Worm (Caenorhabditis elegans) whole organism, L4 larva: ENCODE measurements around the gene nas-12.

Experiments used
- D1046.2 ChIP-seq: fragments of 200-800 bp; sonication (Bioruptor generic); IDR thresholded peaks from 2 replicates; pipeline ENCODE4 v1.3.6; 2022; ENCODE audit warnings: missing genetic modification characterization, missing compliant biosample characterization
- F10B5.3 ChIP-seq: sonication (generic microtip); optimal IDR thresholded peaks from 2 replicates; lab custom pipeline; 2016; ENCODE audit warnings: mild to moderate bottlenecking, missing genetic modification characterization, missing compliant biosample characterization
- F26F4.8 ChIP-seq: fragments of 200-800 bp; sonication (Bioruptor generic); conservative IDR thresholded peaks from 2 replicates; pipeline ENCODE4 v1.3.6; 2022; ENCODE audit warnings: missing genetic modification characterization, missing compliant biosample characterization
- T20F7.1 ChIP-seq: fragments of 200-800 bp; sonication (Bioruptor generic); optimal IDR thresholded peaks from 2 replicates; lab custom pipeline; 2018; ENCODE audit warnings: mild to moderate bottlenecking, missing genetic modification characterization, missing compliant biosample characterization
- T26A8.4 ChIP-seq: fragments of 200-800 bp; sonication (Bioruptor generic); IDR thresholded peaks from 2 replicates; pipeline ENCODE4 v1.3.6; 2022; ENCODE audit warnings: missing genetic modification characterization, missing compliant biosample characterization
- Y48G9A.11 ChIP-seq: fragments of 200-800 bp; sonication (Bioruptor generic); IDR thresholded peaks from 2 replicates; pipeline ENCODE4 v1.3.6; 2022; ENCODE audit warnings: missing genetic modification reagents, missing genetic modification characterization, missing compliant biosample characterization
- aly-2 ChIP-seq: sonication (generic microtip); optimal IDR thresholded peaks from 2 replicates; lab custom pipeline; 2018; ENCODE audit warnings: missing biosample characterization, missing genetic modification characterization
- ama-1 ChIP-seq: fragments of 150-350 bp; optimal IDR thresholded peaks from 2 replicates; lab custom pipeline; 2014; ENCODE audit warnings: inconsistent platforms, mixed read lengths
- arid-1 ChIP-seq: fragments of 200-800 bp; sonication (Bioruptor generic); conservative IDR thresholded peaks from 2 replicates; pipeline ENCODE4 v1.3.6; 2022; ENCODE audit warnings: missing genetic modification reagents, missing genetic modification characterization, missing compliant biosample characterization
- ceh-20 ChIP-seq: fragments of 200-800 bp; sonication (Bioruptor generic); IDR thresholded peaks from 2 replicates; pipeline ENCODE4 v1.3.6; 2022; ENCODE audit warnings: missing genetic modification reagents, missing genetic modification characterization, missing compliant biosample characterization
- ces-1 ChIP-seq: fragments of 150-350 bp; sonication (generic microtip); optimal IDR thresholded peaks from 4 replicates; lab custom pipeline; 2014; ENCODE audit warnings: missing biosample characterization, missing genetic modification reagents, missing genetic modification characterization
- daf-12 ChIP-seq: fragments of 150-350 bp; optimal IDR thresholded peaks from 2 replicates; lab custom pipeline; 2014; ENCODE audit warnings: missing biosample characterization, missing genetic modification reagents, missing genetic modification characterization
- daf-16 ChIP-seq, 3 experiments: sonication (generic microtip); optimal IDR thresholded peaks; 2 replicates each; lab custom pipeline; 2016 to 2017; ENCODE audit warnings: missing genetic modification characterization in 3 of 3, missing genetic modification reagents in 3 of 3, mild to moderate bottlenecking in 2 of 3, missing compliant biosample characterization in 2 of 3, missing biosample characterization in 1 of 3, moderate library complexity in 1 of 3
- daf-8 ChIP-seq: fragments of 200-800 bp; sonication (Bioruptor generic); IDR thresholded peaks from 2 replicates; pipeline ENCODE4 v1.3.6; 2022; ENCODE audit warnings: missing genetic modification characterization, missing compliant biosample characterization
- dmd-6 ChIP-seq: fragments of 200-800 bp; sonication (Bioruptor generic); IDR thresholded peaks from 2 replicates; pipeline ENCODE4 v1.3.6; 2022; ENCODE audit warnings: missing genetic modification reagents, missing genetic modification characterization, missing compliant biosample characterization
- dve-1 ChIP-seq: sonication (generic microtip); optimal IDR thresholded peaks from 2 replicates; lab custom pipeline; 2017; ENCODE audit warnings: antibody characterized with exemption, mild to moderate bottlenecking, missing genetic modification characterization, missing compliant biosample characterization; ENCODE audit not compliant: insufficient read depth
- egl-27 ChIP-seq: sonication (generic microtip); optimal IDR thresholded peaks from 3 replicates; lab custom pipeline; 2017; ENCODE audit warnings: missing biosample characterization, missing genetic modification reagents, missing genetic modification characterization
- hlh-30 ChIP-seq: sonication (generic microtip); optimal IDR thresholded peaks from 2 replicates; lab custom pipeline; 2017; ENCODE audit warnings: antibody characterized with exemption, mild to moderate bottlenecking, missing genetic modification characterization, missing compliant biosample characterization; ENCODE audit not compliant: insufficient read depth
- jun-1 ChIP-seq: fragments of 150-350 bp; optimal IDR thresholded peaks from 2 replicates; lab custom pipeline; 2014; ENCODE audit warnings: missing biosample characterization, missing genetic modification reagents, missing genetic modification characterization
- lin-1 ChIP-seq: fragments of 200-800 bp; sonication (Bioruptor generic); IDR thresholded peaks from 2 replicates; pipeline ENCODE4 v1.3.6; 2022; ENCODE audit warnings: missing genetic modification reagents, missing genetic modification characterization, missing compliant biosample characterization
- lin-15B ChIP-seq: fragments of 150-350 bp; sonication (generic microtip); optimal IDR thresholded peaks from 3 replicates; lab custom pipeline; 2014; ENCODE audit warnings: missing biosample characterization, missing genetic modification characterization
- lin-38 ChIP-seq: fragments of 200-800 bp; sonication (Bioruptor generic); IDR thresholded peaks from 2 replicates; pipeline ENCODE4 v1.3.6; 2022; ENCODE audit warnings: missing genetic modification reagents, missing genetic modification characterization, missing compliant biosample characterization
- lsy-2 ChIP-seq, 2 experiments: fragments of 150-350 bp in 1 of 2; sonication (generic microtip) in 1 of 2; optimal IDR thresholded peaks; 2 replicates each; lab custom pipeline; 2014 to 2017; ENCODE audit warnings: missing biosample characterization in 2 of 2, missing genetic modification characterization in 2 of 2
- nhr-11 ChIP-seq: fragments of 150-350 bp; optimal IDR thresholded peaks from 2 replicates; lab custom pipeline; 2014; ENCODE audit warnings: missing biosample characterization, missing genetic modification characterization
- nhr-111 ChIP-seq: fragments of 200-800 bp; sonication (Bioruptor generic); optimal IDR thresholded peaks from 2 replicates; lab custom pipeline; 2018; ENCODE audit warnings: mild to moderate bottlenecking, missing genetic modification characterization, missing compliant biosample characterization
- nhr-237 ChIP-seq: sonication (generic microtip); optimal IDR thresholded peaks from 2 replicates; lab custom pipeline; 2017; ENCODE audit warnings: missing biosample characterization, missing genetic modification characterization
- nhr-48 ChIP-seq: sonication (generic microtip); optimal IDR thresholded peaks from 2 replicates; lab custom pipeline; 2016; ENCODE audit warnings: mild to moderate bottlenecking, missing genetic modification characterization, missing compliant biosample characterization
- nhr-76 ChIP-seq: fragments of 150-350 bp; optimal IDR thresholded peaks from 2 replicates; lab custom pipeline; 2014; ENCODE audit warnings: missing biosample characterization, missing genetic modification characterization
- pha-4 ChIP-seq, 2 experiments: fragments of 150-350 bp in 1 of 2; fragments of 200-800 bp in 1 of 2; sonication (Bioruptor generic) in 1 of 2; IDR thresholded peaks in 1 of 2; optimal IDR thresholded peaks in 1 of 2; 2 replicates each; pipeline versions ENCODE4 v1.3.6 to Lab custom; 2014 to 2022; ENCODE audit warnings: missing genetic modification characterization in 2 of 2, missing genetic modification reagents in 2 of 2, missing biosample characterization in 1 of 2, missing compliant biosample characterization in 1 of 2
- pqm-1 ChIP-seq: sonication (generic microtip); optimal IDR thresholded peaks from 2 replicates; lab custom pipeline; 2017; ENCODE audit warnings: missing biosample characterization, missing genetic modification characterization
- saeg-2 ChIP-seq: fragments of 200-800 bp; sonication (Bioruptor generic); IDR thresholded peaks from 2 replicates; pipeline ENCODE4 v1.3.6; 2022; ENCODE audit warnings: missing genetic modification reagents, missing genetic modification characterization, missing compliant biosample characterization
- skn-1 ChIP-seq: fragments of 150-350 bp; optimal IDR thresholded peaks from 2 replicates; lab custom pipeline; 2014; ENCODE audit warnings: missing biosample characterization, missing genetic modification characterization
- snpc-1.2 ChIP-seq: fragments of 200-800 bp; sonication (Bioruptor generic); IDR thresholded peaks from 2 replicates; pipeline ENCODE4 v1.3.6; 2022; ENCODE audit warnings: missing genetic modification reagents, missing genetic modification characterization, missing compliant biosample characterization
- spr-3 ChIP-seq: fragments of 200-800 bp; sonication (Bioruptor generic); optimal IDR thresholded peaks from 2 replicates; lab custom pipeline; 2018; ENCODE audit warnings: mild to moderate bottlenecking, missing genetic modification characterization, missing compliant biosample characterization
- unc-130 ChIP-seq: sonication (generic microtip); optimal IDR thresholded peaks from 2 replicates; lab custom pipeline; 2016; ENCODE audit warnings: missing genetic modification reagents, missing genetic modification characterization, missing compliant biosample characterization
- unc-62 ChIP-seq, 3 experiments: fragments of 150-350 bp in 1 of 3; sonication (generic microtip); optimal IDR thresholded peaks in 2 of 3; peaks in 1 of 3; 1 replicate in 1 of 3; 2 replicates in 2 of 3; lab custom pipeline; 2014 to 2017; ENCODE audit warnings: missing biosample characterization in 3 of 3, missing genetic modification characterization in 3 of 3, missing genetic modification reagents in 3 of 3, missing genotype in 1 of 3
- vab-7 ChIP-seq: fragments of 200-800 bp; sonication (Bioruptor generic); IDR thresholded peaks from 2 replicates; pipeline ENCODE4 v1.3.6; 2022; ENCODE audit warnings: missing genetic modification reagents, missing genetic modification characterization, missing compliant biosample characterization
- zag-1 ChIP-seq: fragments of 150-350 bp; optimal IDR thresholded peaks from 2 replicates; lab custom pipeline; 2014; ENCODE audit warnings: missing biosample characterization, missing genetic modification characterization
- zip-2 ChIP-seq: fragments of 150-350 bp; optimal IDR thresholded peaks from 2 replicates; lab custom pipeline; 2014; ENCODE audit warnings: missing biosample characterization, missing genetic modification characterization
- ztf-11 ChIP-seq: fragments of 150-350 bp; optimal IDR thresholded peaks from 2 replicates; lab custom pipeline; 2014; ENCODE audit warnings: missing biosample characterization, missing genetic modification characterization
- ztf-7 ChIP-seq: fragments of 150-350 bp; optimal IDR thresholded peaks from 2 replicates; lab custom pipeline; 2014; ENCODE audit warnings: missing biosample characterization, missing genetic modification characterization

Gene nas-12

DNA sequence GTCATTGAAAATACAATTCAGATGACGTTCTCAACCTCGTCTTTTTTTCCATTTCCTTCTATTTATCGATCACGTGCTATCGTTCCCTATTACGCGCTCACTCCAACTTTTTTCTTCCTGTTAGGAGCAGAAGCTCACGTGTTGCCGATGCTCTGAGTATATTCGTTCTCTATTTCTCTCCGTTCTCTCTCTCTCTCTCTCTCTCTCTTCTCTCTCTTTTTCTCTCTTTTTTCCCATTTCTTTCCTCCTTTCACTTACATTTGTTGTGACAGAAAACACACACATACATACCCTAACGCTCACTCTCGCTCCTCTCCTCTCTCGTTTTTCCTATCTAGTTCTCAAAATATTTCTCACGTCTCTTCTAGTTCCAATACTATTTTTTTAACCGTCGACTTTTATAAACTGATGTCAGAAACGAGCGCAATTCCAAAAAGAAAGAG is 28.5 kb downstream of the nas-12 start (continued):
- TF ChIP-seq D1046.2 (GFP tag; lab: Robert Waterston, UW) (no peak), nhr-76 (tag; lab: Kevin White, UChicago) (no peak), nhr-48 (peak; percentile 92), ztf-11 (tag; lab: Kevin White, UChicago) (no peak), egl-27 (no peak), zip-2 (no peak), daf-8 (GFP tag; lab: Robert Waterston, UW) (no peak), nhr-237 (tag; lab: Kevin White, UChicago) (no peak), skn-1 (tag; lab: Kevin White, UChicago) (no peak), hlh-30 (tag; lab: Kevin White, UChicago) (peak; percentile 98), vab-7 (GFP tag; lab: Robert Waterston, UW) (0 out of 2 replicates have a peak, but pooled peaks have one; percentile 39), pha-4 (GFP tag; IDR thresholded peaks at IDR 0.05; lab: Robert Waterston, UW) (peak; percentile 88), pha-4 (tag; optimal IDR thresholded peaks at IDR 0.05; lab: Kevin White, UChicago) (peak; percentile 66), nhr-11 (tag; lab: Kevin White, UChicago) (peak; percentile 96), T20F7.1 (GFP tag; lab: Kevin White, UChicago) (peak; percentile 80), ama-1 (lab: Kevin White, UChicago) (no peak)

DNA sequence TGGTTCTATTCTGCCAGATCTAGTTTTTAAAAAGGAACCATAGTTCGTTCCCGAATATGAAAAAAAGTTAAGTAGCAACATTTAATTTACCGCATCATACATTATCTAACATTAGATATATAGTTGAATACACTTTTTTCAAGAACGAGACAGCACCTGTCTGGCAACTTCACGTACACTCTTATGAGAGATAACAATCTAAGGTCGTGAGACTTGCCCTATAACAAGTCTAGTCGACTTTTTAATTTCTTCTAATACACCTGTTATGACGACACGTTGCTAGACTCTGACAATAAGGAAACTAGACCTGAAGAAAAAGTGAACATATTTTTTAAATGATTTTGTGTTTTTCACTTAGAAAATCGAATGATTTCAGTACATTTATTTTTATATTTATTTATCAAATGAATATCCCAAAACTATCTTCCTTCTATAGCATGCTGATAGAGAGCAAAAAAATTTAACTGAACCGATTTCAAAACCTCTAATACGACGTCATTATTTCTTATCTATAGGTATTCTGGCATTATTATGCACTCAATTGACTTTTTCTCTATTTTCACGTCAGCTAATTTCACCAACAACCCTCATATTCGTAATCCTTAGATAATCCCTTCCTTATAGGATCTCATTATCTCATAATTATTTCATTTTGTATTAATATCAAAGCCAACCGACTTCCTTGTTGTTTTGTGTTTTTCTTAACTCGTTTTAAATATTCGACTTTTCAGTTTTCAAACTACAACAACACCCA is 29.2 kb downstream of the nas-12 start:
- TF ChIP-seq daf-8 (GFP tag; lab: Robert Waterston, UW) (no peak), jun-1 (no peak), vab-7 (GFP tag; lab: Robert Waterston, UW) (no peak), daf-16 (GFP tag; optimal IDR thresholded peaks at IDR 0.05; lab: Kevin White, UChicago) (no peak), daf-16 (tag; optimal IDR thresholded peaks at IDR 0.05; lab: Kevin White, UChicago) (peak; percentile 23), unc-130 (GFP tag; lab: Kevin White, UChicago) (no peak), lsy-2 (tag; optimal IDR thresholded peaks at IDR 0.05; lab: Kevin White, UChicago) (no peak), dmd-6 (GFP tag; lab: Robert Waterston, UW) (peak; percentile 45), ces-1 (GFP tag; lab: Kevin White, UChicago) (no peak), nhr-111 (GFP tag; lab: Kevin White, UChicago) (no peak), dve-1 (tag; lab: Kevin White, UChicago) (peak; percentile 39), daf-12 (tag; lab: Kevin White, UChicago) (no peak), lin-38 (GFP tag; lab: Robert Waterston, UW) (no peak), nhr-48 (no peak), F26F4.8 (GFP tag; lab: Robert Waterston, UW) (no peak), T26A8.4 (GFP tag; lab: Robert Waterston, UW) (0 out of 2 replicates have a peak, but pooled peaks have one; percentile 17), spr-3 (GFP tag; lab: Kevin White, UChicago) (no peak), arid-1 (GFP tag; lab: Robert Waterston, UW) (no peak), unc-62 (GFP tag; optimal IDR thresholded peaks at IDR 0.05 in 1 of 2; lab: Kevin White, UChicago) (peak in 1 of 2 experiments; percentile 43), unc-62 (tag; optimal IDR thresholded peaks at IDR 0.05; lab: Kevin White, UChicago) (no peak), pqm-1 (tag; lab: Kevin White, UChicago) (peak; percentile 9), Y48G9A.11 (no peak), snpc-1.2 (no peak), egl-27 (no peak), zip-2 (no peak), ztf-11 (tag; lab: Kevin White, UChicago) (no peak)

DNA sequence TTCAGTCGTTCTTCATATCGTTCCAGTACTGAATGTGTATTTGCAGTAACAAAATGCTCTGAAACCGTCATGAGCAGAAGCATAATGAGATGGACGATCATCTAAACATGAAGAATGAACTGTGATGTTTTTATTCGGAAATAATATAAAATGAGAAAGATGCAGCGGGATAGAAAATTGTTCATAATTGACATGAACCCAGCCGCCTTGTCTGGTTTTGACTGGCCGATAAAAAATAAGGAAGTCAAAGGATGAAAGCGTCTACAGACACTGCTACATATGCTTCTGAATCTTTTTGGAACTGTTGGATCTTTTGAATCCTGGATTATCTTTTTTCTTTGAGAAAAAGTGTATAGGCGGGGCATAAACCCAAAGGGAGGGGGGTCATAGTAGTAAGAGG is 35.7 kb downstream of the nas-12 start, which contains the start of gene F01G10.9:
Gene F01G10.9, minus strand, starts transcription at position 101 of the 400 bp plus-strand sequence.
- no peak for TF ChIP-seq skn-1 (tag; lab: Kevin White, UChicago)
- no peak for TF ChIP-seq nhr-237 (tag; lab: Kevin White, UChicago)
- TF ChIP-seq zag-1 (tag; lab: Kevin White, UChicago): no peak
- no peak for TF ChIP-seq aly-2 (tag; lab: Kevin White, UChicago)
- TF ChIP-seq F26F4.8 (GFP tag; lab: Robert Waterston, UW): no peak
- no peak for TF ChIP-seq ceh-20
- TF ChIP-seq nhr-48: no peak
- no peak for TF ChIP-seq hlh-30 (tag; lab: Kevin White, UChicago)
- no peak for TF ChIP-seq lin-15B (tag; lab: Kevin White, UChicago)
- TF ChIP-seq jun-1: no peak
- no peak for TF ChIP-seq lin-1 (GFP tag; lab: Robert Waterston, UW)
- no peak for TF ChIP-seq nhr-76 (tag; lab: Kevin White, UChicago)
- no peak for TF ChIP-seq ztf-7 (tag; lab: Kevin White, UChicago)
- no peak for TF ChIP-seq saeg-2
- TF ChIP-seq zip-2: no peak
- no peak for TF ChIP-seq nhr-11 (tag; lab: Kevin White, UChicago)
- no peak for TF ChIP-seq F10B5.3 (tag; lab: Kevin White, UChicago)
- no peak for TF ChIP-seq ama-1 (lab: Kevin White, UChicago)
- TF ChIP-seq, all 104 proteins: peak for 0
